Worm (Caenorhabditis elegans): ENCODE measurements around the gene C07D8.5.

ce11 chrX:7309775-7310174 lies 34.1 kb upstream of the C07D8.5 start, which contains the start of the genes his-38 and his-40:
- TF ChIP-seq ceh-13 (GFP tag; optimal IDR thresholded peaks at IDR 0.05) (no peak), flt-1 (GFP tag; IDR thresholded peaks at IDR 0.05) (no peak), tbx-37 (GFP tag; conservative IDR thresholded peaks at IDR 0.05) (no peak), ets-7 (tag; optimal IDR thresholded peaks at IDR 0.05) (no peak), hnd-1 (tag; optimal IDR thresholded peaks at IDR 0.05) (no peak), ceh-36 (tag; optimal IDR thresholded peaks at IDR 0.05) (no peak), sea-1 (GFP tag; conservative IDR thresholded peaks at IDR 0.05) (no peak), scrt-1 (GFP tag; IDR thresholded peaks at IDR 0.05) (peak; percentile 8; the same call in 1 of the 2 replicates), F13C5.2 (tag; optimal IDR thresholded peaks at IDR 0.05) (no peak), ama-1 (optimal IDR thresholded peaks at IDR 0.05) (no peak), aly-1 (tag; optimal IDR thresholded peaks at IDR 0.05) (no peak)

Measured in whole organism, early embryonic.